Worm (Caenorhabditis elegans) whole organism, L4/young adult: ENCODE measurements around the gene unc-105.

Source experiments
- dao-5 ChIP-seq: sonication (generic microtip); optimal IDR thresholded peaks from 2 replicates; lab custom pipeline; 2016; ENCODE audit warnings: missing genotype, missing genetic modification characterization, moderate library complexity, missing compliant biosample characterization
- him-1 ChIP-seq: sonication (generic microtip); optimal IDR thresholded peaks from 2 replicates; lab custom pipeline; 2016; ENCODE audit warnings: missing genotype, missing genetic modification reagents, missing genetic modification characterization, missing compliant biosample characterization

ce11 chrII:8152711-8153325 is 36.6 kb downstream of the unc-105 start:
- TF ChIP-seq him-1 (tag; lab: Kevin White, UChicago), result no peak
- no peak for TF ChIP-seq dao-5 (tag; lab: Kevin White, UChicago)
